Worm (Caenorhabditis elegans) whole organism, mixed stage, embryonic: ENCODE data around the gene C33A12.4.

ENCODE experiments used
- bed-3 ChIP-seq: fragments of 200-800 bp; sonication (Bioruptor generic); optimal IDR thresholded peaks from 3 replicates; lab custom pipeline; 2018; ENCODE audit warnings: mild to moderate bottlenecking, missing genetic modification characterization, moderate library complexity, missing compliant biosample characterization
- ceh-39 ChIP-seq: fragments of 150-350 bp; optimal IDR thresholded peaks from 2 replicates; lab custom pipeline; 2014; ENCODE audit warnings: missing biosample characterization, missing genetic modification characterization
- ces-1 ChIP-seq: fragments of 150-350 bp; optimal IDR thresholded peaks from 2 replicates; lab custom pipeline; 2014; ENCODE audit warnings: missing biosample characterization, missing genetic modification reagents, missing genetic modification characterization
- cnd-1 ChIP-seq: fragments of 200-800 bp; sonication (Bioruptor generic); optimal IDR thresholded peaks from 2 replicates; lab custom pipeline; 2018; ENCODE audit warnings: mild to moderate bottlenecking, missing genetic modification characterization, missing compliant biosample characterization
- flh-1 ChIP-seq: fragments of 200-800 bp; sonication (Bioruptor generic); optimal IDR thresholded peaks from 2 replicates; lab custom pipeline; 2018; ENCODE audit warnings: mild to moderate bottlenecking, missing genetic modification characterization, moderate library complexity, missing compliant biosample characterization
- lin-13 ChIP-seq: fragments of 150-350 bp; optimal IDR thresholded peaks from 2 replicates; lab custom pipeline; 2014; ENCODE audit warnings: missing biosample characterization, missing genetic modification characterization
- lsy-2 ChIP-seq: fragments of 150-350 bp; optimal IDR thresholded peaks from 2 replicates; lab custom pipeline; 2014; ENCODE audit warnings: missing biosample characterization, missing genetic modification characterization
- mab-5 ChIP-seq: fragments of 150-350 bp; optimal IDR thresholded peaks from 2 replicates; lab custom pipeline; 2014; ENCODE audit warnings: missing biosample characterization, missing genetic modification characterization
- snpc-4 ChIP-seq: fragments of 150-350 bp; optimal IDR thresholded peaks from 2 replicates; lab custom pipeline; 2014; ENCODE audit warnings: missing biosample characterization, missing genetic modification characterization
- unc-39 ChIP-seq: fragments of 150-350 bp; optimal IDR thresholded peaks from 2 replicates; lab custom pipeline; 2014; ENCODE audit warnings: missing biosample characterization, missing genetic modification characterization
- unc-62 ChIP-seq: fragments of 150-350 bp; optimal IDR thresholded peaks from 2 replicates; lab custom pipeline; 2014; ENCODE audit warnings: missing biosample characterization, missing genetic modification reagents, missing genetic modification characterization

DNA sequence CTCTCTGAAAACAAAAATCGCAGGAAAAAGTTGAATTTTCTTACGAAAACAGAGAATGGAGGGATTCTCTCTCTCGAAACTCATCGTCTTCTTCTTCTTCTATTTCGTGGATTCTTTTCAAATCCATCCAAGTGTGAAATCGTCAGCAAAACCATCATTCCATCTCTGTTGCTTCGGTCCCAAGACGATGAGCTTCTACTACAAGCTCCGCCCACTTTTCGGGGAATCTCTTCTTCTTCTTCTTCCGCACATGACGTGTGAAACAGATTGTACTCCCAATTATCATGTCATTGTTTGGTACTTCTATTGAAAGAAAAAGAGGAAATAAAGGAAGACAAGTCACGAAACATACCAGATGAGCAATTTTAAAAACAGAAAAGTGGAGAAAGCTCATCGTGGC lies 12.8 kb upstream of the C33A12.4 start:
- TF ChIP-seq ces-1 (GFP tag; lab: Kevin White, UChicago) (no peak), lin-13 (no peak), snpc-4 (no peak), unc-62 (GFP tag; lab: Kevin White, UChicago) (no peak), cnd-1 (no peak), flh-1 (no peak), mab-5 (tag; lab: Kevin White, UChicago) (no peak), lsy-2 (tag; lab: Kevin White, UChicago) (no peak), unc-39 (tag; lab: Kevin White, UChicago) (no peak), ceh-39 (no peak), bed-3 (GFP tag; lab: Kevin White, UChicago) (no peak)
